Fruit fly (Drosophila melanogaster) S2 (cell line): ENCODE measurements around the gene CG4896.

Experiments
- CG8478 ChIP-seq: fragments of >200 bp; optimal IDR thresholded peaks from 2 replicates; lab custom pipeline; 2018
- CTCF ChIP-seq, 2 experiments: fragments of >200 bp; optimal IDR thresholded peaks; 2 replicates each; lab custom pipeline; 2018

DNA sequence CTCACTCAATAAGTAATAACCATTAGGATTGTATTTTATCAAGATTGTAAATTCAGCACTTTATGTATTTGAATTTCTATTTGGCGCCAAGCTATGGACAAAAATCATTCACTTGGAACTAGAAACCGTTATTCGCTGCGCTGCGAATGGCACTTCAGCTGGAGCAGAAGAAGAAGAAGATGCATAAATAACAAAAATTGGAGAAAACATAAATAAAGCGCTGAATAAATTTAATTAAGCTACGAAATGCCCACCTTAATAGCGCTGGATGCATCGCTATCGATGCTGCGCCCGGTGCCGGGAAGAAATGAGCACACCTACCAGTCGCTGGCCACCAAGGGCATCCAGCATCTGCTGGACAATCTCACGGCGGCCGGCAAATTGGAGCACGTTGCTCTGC, 13.2 kb upstream of the CG4896 start, which contains the start of gene IntS14:
- TF ChIP-seq CTCF (optimal IDR thresholded peaks at IDR 0.05; lab: Kevin White, UChicago) = no peak
- no peak for TF ChIP-seq CG8478 (lab: Kevin White, UChicago)
